Fruit fly (Drosophila melanogaster) whole organism, embryonic: Measurements from ENCODE around the gene Decay.
A peak's percentile ranks its signal among the peaks of the same experiment; 100 is the strongest.

ENCODE experiments used
- B-H2 ChIP-seq: fragments of 200-800 bp; sonication (Bioruptor generic); optimal IDR thresholded peaks from 2 replicates; lab custom pipeline; 2018; ENCODE audit warnings: missing biosample characterization, mild to moderate bottlenecking, missing genetic modification characterization
- CG10274 ChIP-seq: fragments of 200-800 bp; sonication (Bioruptor generic); optimal IDR thresholded peaks from 3 replicates; lab custom pipeline; 2017; ENCODE audit warnings: missing biosample characterization, mild to moderate bottlenecking, missing genetic modification characterization
- CG10462 ChIP-seq: fragments of 200-800 bp; sonication (Bioruptor generic); optimal IDR thresholded peaks from 2 replicates; lab custom pipeline; 2016; ENCODE audit warnings: missing biosample characterization, missing genetic modification characterization
- CG11093 ChIP-seq: fragments of 200-800 bp; sonication (Bioruptor generic); IDR thresholded peaks from 3 replicates; pipeline ENCODE4 v1.3.6; 2022; ENCODE audit warnings: missing biosample characterization, missing genetic modification characterization
- CG11696 ChIP-seq: fragments of 200-800 bp; sonication (Bioruptor generic); IDR thresholded peaks from 2 replicates; pipeline ENCODE4 v1.3.6; 2022; ENCODE audit warnings: missing biosample characterization, missing genetic modification characterization
- CG12155 ChIP-seq: fragments of 200-800 bp; sonication (Bioruptor generic); optimal IDR thresholded peaks from 3 replicates; lab custom pipeline; 2016; ENCODE audit warnings: missing biosample characterization, missing genetic modification characterization
- CG12219 ChIP-seq: fragments of 200-800 bp; sonication (Bioruptor generic); optimal IDR thresholded peaks from 3 replicates; lab custom pipeline; 2018; ENCODE audit warnings: missing biosample characterization, mild to moderate bottlenecking, missing genetic modification characterization
- CG12659 ChIP-seq: fragments of 200-800 bp; sonication (Bioruptor generic); optimal IDR thresholded peaks from 3 replicates; lab custom pipeline; 2017; ENCODE audit warnings: mild to moderate bottlenecking, missing biosample characterization, missing genetic modification reagents, missing genetic modification characterization
- CG13894 ChIP-seq: fragments of 200-800 bp; sonication (Bioruptor generic); optimal IDR thresholded peaks from 3 replicates; lab custom pipeline; 2018; ENCODE audit warnings: missing biosample characterization, mild to moderate bottlenecking, missing genetic modification characterization, moderate library complexity
- CG1529 ChIP-seq: fragments of 200-800 bp; sonication (Bioruptor generic); optimal IDR thresholded peaks from 3 replicates; lab custom pipeline; 2018; ENCODE audit warnings: missing biosample characterization, missing genetic modification characterization
- CG16813 ChIP-seq: fragments of 200-800 bp; sonication (Bioruptor generic); IDR thresholded peaks from 3 replicates; pipeline ENCODE4 v1.3.6; 2022; ENCODE audit warnings: missing biosample characterization, missing genetic modification characterization; ENCODE audit not compliant: partially characterized antibody
- CG32532 ChIP-seq: fragments of 200-800 bp; sonication (Bioruptor generic); IDR thresholded peaks from 2 replicates; pipeline ENCODE4 v1.3.6; 2022; ENCODE audit warnings: missing biosample characterization, missing genetic modification characterization
- CG34376 ChIP-seq: fragments of 200-800 bp; sonication (Bioruptor generic); optimal IDR thresholded peaks from 2 replicates; lab custom pipeline; 2018; ENCODE audit warnings: missing biosample characterization, mild to moderate bottlenecking, missing genetic modification characterization
- CG43689 ChIP-seq: fragments of 200-800 bp; sonication (Bioruptor generic); IDR thresholded peaks from 2 replicates; pipeline ENCODE4 v1.3.6; 2022; ENCODE audit warnings: missing biosample characterization, missing genetic modification characterization
- CG6765 ChIP-seq: fragments of 200-800 bp; sonication (Bioruptor generic); optimal IDR thresholded peaks from 3 replicates; lab custom pipeline; 2017; ENCODE audit warnings: missing biosample characterization, mild to moderate bottlenecking, missing genetic modification characterization
- CG7357 ChIP-seq: fragments of 200-800 bp; sonication (Bioruptor generic); IDR thresholded peaks from 3 replicates; pipeline ENCODE4 v1.3.6; 2022; ENCODE audit warnings: missing biosample characterization, missing genetic modification characterization
- CG7987 ChIP-seq: fragments of 200-800 bp; sonication (Bioruptor generic); optimal IDR thresholded peaks from 2 replicates; lab custom pipeline; 2018; ENCODE audit warnings: missing biosample characterization, mild to moderate bottlenecking, missing genetic modification characterization, moderate library complexity
- CG8290 ChIP-seq, 3 experiments: fragments of 200-800 bp; sonication (Bioruptor generic); optimal IDR thresholded peaks; 2 replicates each; lab custom pipeline; 2016 to 2019; ENCODE audit warnings: missing biosample characterization in 3 of 3, missing genetic modification characterization in 3 of 3, mild to moderate bottlenecking in 2 of 3, moderate library complexity in 1 of 3
- CG9215 ChIP-seq: fragments of 200-800 bp; sonication (Bioruptor generic); IDR thresholded peaks from 2 replicates; pipeline ENCODE4 v1.3.6; 2022; ENCODE audit warnings: missing biosample characterization, missing genetic modification characterization
- CTCF ChIP-seq: fragments of 200-800 bp; sonication (Bioruptor generic); optimal IDR thresholded peaks from 2 replicates; lab custom pipeline; 2017; ENCODE audit warnings: missing biosample characterization, mild to moderate bottlenecking, missing genetic modification characterization, moderate library complexity
- Dip2 ChIP-seq: fragments of 200-800 bp; sonication (Bioruptor generic); IDR thresholded peaks from 2 replicates; pipeline ENCODE4 v1.3.6; 2022; ENCODE audit warnings: missing biosample characterization, missing genetic modification characterization
- Dll ChIP-seq: fragments of 200-800 bp; sonication (Bioruptor generic); IDR thresholded peaks from 4 replicates; pipeline ENCODE4 v1.3.6; 2022; ENCODE audit warnings: missing biosample characterization, missing genetic modification characterization; ENCODE audit not compliant: partially characterized antibody
- E2f1 ChIP-seq: fragments of 200-800 bp; sonication (Bioruptor generic); IDR thresholded peaks from 2 replicates; pipeline ENCODE4 v1.3.6; 2022; ENCODE audit warnings: missing biosample characterization, missing genetic modification characterization
- ERR ChIP-seq: fragments of 200-800 bp; sonication (Bioruptor generic); optimal IDR thresholded peaks from 2 replicates; lab custom pipeline; 2016; ENCODE audit warnings: missing biosample characterization, missing genetic modification characterization
- HHEX ChIP-seq: fragments of 200-800 bp; sonication (Bioruptor generic); optimal IDR thresholded peaks from 3 replicates; lab custom pipeline; 2017; ENCODE audit warnings: missing biosample characterization, mild to moderate bottlenecking, missing genetic modification characterization, missing genetic modification reagents
- Hr3 ChIP-seq: fragments of 200-800 bp; sonication (Bioruptor generic); optimal IDR thresholded peaks from 3 replicates; lab custom pipeline; 2016; ENCODE audit warnings: missing biosample characterization, missing genetic modification characterization
- Hr51 ChIP-seq, 2 experiments: fragments of 200-800 bp; sonication (Bioruptor generic); optimal IDR thresholded peaks; 2 replicates in 1 of 2; 3 replicates in 1 of 2; lab custom pipeline; 2016 to 2018; ENCODE audit warnings: missing biosample characterization in 2 of 2, missing genetic modification characterization in 2 of 2, mild to moderate bottlenecking in 1 of 2, moderate library complexity in 1 of 2
- Nf-YA ChIP-seq: fragments of 200-800 bp; sonication (Bioruptor generic); IDR thresholded peaks from 2 replicates; pipeline ENCODE4 v1.3.6; 2022; ENCODE audit warnings: missing biosample characterization, missing genetic modification characterization
- Oaz ChIP-seq: fragments of 200-800 bp; sonication (Bioruptor generic); IDR thresholded peaks from 2 replicates; pipeline ENCODE4 v1.3.6; 2022; ENCODE audit warnings: missing biosample characterization, missing genetic modification characterization
- Poxn ChIP-seq: fragments of 200-800 bp; sonication (Bioruptor generic); IDR thresholded peaks from 2 replicates; pipeline ENCODE4 v1.3.6; 2022; ENCODE audit warnings: missing biosample characterization, missing genetic modification characterization
- Ptx1 ChIP-seq: fragments of 200-800 bp; sonication (Bioruptor generic); IDR thresholded peaks from 2 replicates; pipeline ENCODE4 v1.3.6; 2022; ENCODE audit warnings: missing biosample characterization, missing genetic modification characterization
- Sin3A ChIP-seq: fragments of >200 bp; optimal IDR thresholded peaks from 2 replicates; lab custom pipeline; 2018
- ase ChIP-seq: fragments of 200-800 bp; sonication (Bioruptor generic); IDR thresholded peaks from 3 replicates; pipeline ENCODE4 v1.3.6; 2022; ENCODE audit warnings: missing biosample characterization, missing genetic modification characterization
- br ChIP-seq: fragments of >200 bp; optimal IDR thresholded peaks from 2 replicates; lab custom pipeline; 2017
- caup ChIP-seq: fragments of 200-800 bp; sonication (Bioruptor generic); optimal IDR thresholded peaks from 3 replicates; lab custom pipeline; 2017; ENCODE audit warnings: missing biosample characterization, mild to moderate bottlenecking, missing genetic modification characterization, moderate library complexity; ENCODE audit not compliant: severe bottlenecking
- chm ChIP-seq: fragments of 200-800 bp; sonication (Bioruptor generic); IDR thresholded peaks from 2 replicates; pipeline ENCODE4 v1.3.6; 2022; ENCODE audit warnings: missing biosample characterization, missing genetic modification characterization
- corto ChIP-seq: fragments of 200-800 bp; sonication (Bioruptor generic); optimal IDR thresholded peaks from 2 replicates; lab custom pipeline; 2016; ENCODE audit warnings: missing biosample characterization, mild to moderate bottlenecking, missing genetic modification characterization, moderate library complexity
- croc ChIP-seq: fragments of 200-800 bp; sonication (Bioruptor generic); conservative IDR thresholded peaks from 3 replicates; pipeline ENCODE4 v1.3.6; 2022; ENCODE audit warnings: missing biosample characterization, missing genetic modification characterization
- dimm ChIP-seq: fragments of 200-800 bp; sonication (Bioruptor generic); IDR thresholded peaks from 2 replicates; pipeline ENCODE4 v1.3.6; 2022; ENCODE audit warnings: missing biosample characterization, missing genetic modification characterization
- gce ChIP-seq: fragments of 200-800 bp; sonication (Bioruptor generic); IDR thresholded peaks from 3 replicates; pipeline ENCODE4 v1.3.6; 2022; ENCODE audit warnings: missing biosample characterization, missing genetic modification characterization
- gem ChIP-seq: fragments of 200-800 bp; sonication (Bioruptor generic); optimal IDR thresholded peaks from 2 replicates; lab custom pipeline; 2019; ENCODE audit warnings: missing biosample characterization, mild to moderate bottlenecking, missing genetic modification characterization, moderate library complexity
- gfzf ChIP-seq: fragments of 200-800 bp; sonication (Bioruptor generic); optimal IDR thresholded peaks from 2 replicates; lab custom pipeline; 2016; ENCODE audit warnings: missing biosample characterization, mild to moderate bottlenecking, missing genetic modification characterization, moderate library complexity
- hth ChIP-seq: fragments of >200 bp; optimal IDR thresholded peaks from 2 replicates; lab custom pipeline; 2017; ENCODE audit warnings: inconsistent platforms
- kah ChIP-seq: fragments of 200-800 bp; sonication (Bioruptor generic); optimal IDR thresholded peaks from 2 replicates; lab custom pipeline; 2018; ENCODE audit warnings: missing biosample characterization, mild to moderate bottlenecking, missing genetic modification characterization
- nerfin-1 ChIP-seq: fragments of 200-800 bp; sonication (Bioruptor generic); optimal IDR thresholded peaks from 3 replicates; lab custom pipeline; 2019; ENCODE audit warnings: missing biosample characterization, mild to moderate bottlenecking, missing genetic modification characterization, moderate library complexity
- repo ChIP-seq: fragments of 200-800 bp; sonication (Bioruptor generic); optimal IDR thresholded peaks from 2 replicates; lab custom pipeline; 2016; ENCODE audit warnings: missing biosample characterization, missing genetic modification characterization
- rib ChIP-seq: fragments of 200-800 bp; sonication (Bioruptor generic); IDR thresholded peaks from 2 replicates; pipeline ENCODE4 v1.3.6; 2022; ENCODE audit warnings: missing biosample characterization, missing genetic modification characterization
- salm ChIP-seq: fragments of 200-800 bp; sonication (Bioruptor generic); optimal IDR thresholded peaks from 2 replicates; lab custom pipeline; 2018; ENCODE audit warnings: missing biosample characterization, mild to moderate bottlenecking, missing genetic modification characterization
- scrt ChIP-seq: fragments of 200-800 bp; sonication (Bioruptor generic); optimal IDR thresholded peaks from 2 replicates; lab custom pipeline; 2018; ENCODE audit warnings: missing biosample characterization, mild to moderate bottlenecking, missing genetic modification characterization, moderate library complexity
- tap ChIP-seq: fragments of 200-800 bp; optimal IDR thresholded peaks from 3 replicates; lab custom pipeline; 2019; ENCODE audit warnings: missing biosample characterization, mild to moderate bottlenecking, missing genetic modification characterization, moderate library complexity
- trh ChIP-seq: fragments of 200-800 bp; sonication (Bioruptor generic); optimal IDR thresholded peaks from 2 replicates; lab custom pipeline; 2016; ENCODE audit warnings: missing biosample characterization, missing genetic modification characterization
- tup ChIP-seq: fragments of 200-800 bp; sonication (Bioruptor generic); optimal IDR thresholded peaks from 2 replicates; lab custom pipeline; 2016; ENCODE audit warnings: missing biosample characterization, mild to moderate bottlenecking, missing genetic modification characterization, moderate library complexity
- zf30C ChIP-seq: fragments of 200-800 bp; sonication (Bioruptor generic); optimal IDR thresholded peaks from 3 replicates; lab custom pipeline; 2018; ENCODE audit warnings: missing biosample characterization, mild to moderate bottlenecking, missing genetic modification characterization

Decay gene

dm6 chr3R:16476472-16476871, 24.4 kb downstream of the Decay start (continued):
- no peak for TF ChIP-seq CG6765 (GFP tag; lab: Kevin White, UChicago)
- peak in 1 of 2 experiments; percentile 37 for TF ChIP-seq Hr51 (GFP tag; optimal IDR thresholded peaks at IDR 0.05; lab: Kevin White, UChicago)
- TF ChIP-seq scrt (GFP tag; lab: Kevin White, UChicago): peak; percentile 55
- no peak for TF ChIP-seq croc
- TF ChIP-seq CG1529 (GFP tag; lab: Kevin White, UChicago): no peak
- TF ChIP-seq CG8290 (GFP tag; optimal IDR thresholded peaks at IDR 0.05; lab: Kevin White, UChicago): no peak
- no peak for TF ChIP-seq CG8290 (tag; optimal IDR thresholded peaks at IDR 0.05; lab: Kevin White, UChicago)
- no peak for TF ChIP-seq gce (GFP tag; lab: Robert Waterston, UW)
- TF ChIP-seq tap (tag; lab: Kevin White, UChicago): peak; percentile 32
- TF ChIP-seq CG43689 (GFP tag; lab: Robert Waterston, UW): no peak
- no peak for TF ChIP-seq Oaz (GFP tag; lab: Robert Waterston, UW)
- no peak for TF ChIP-seq CG11093
- no peak for TF ChIP-seq gfzf (GFP tag; lab: Kevin White, UChicago)
- TF ChIP-seq trh (GFP tag; lab: Kevin White, UChicago): no peak
- no peak for TF ChIP-seq rib (GFP tag; lab: Robert Waterston, UW)
- TF ChIP-seq B-H2 (GFP tag; lab: Kevin White, UChicago): peak; percentile 35
- peak; percentile 63 for TF ChIP-seq gem (tag; lab: Kevin White, UChicago)
- TF ChIP-seq CG12219 (GFP tag; lab: Kevin White, UChicago): peak; percentile 11
- peak; percentile 23 for TF ChIP-seq CG12659 (GFP tag; lab: Kevin White, UChicago)
- TF ChIP-seq CG10462: no peak
- no peak for TF ChIP-seq CG16813 (GFP tag; lab: Robert Waterston, UW)
- no peak for TF ChIP-seq Dip2 (GFP tag; lab: Robert Waterston, UW)
- no peak for TF ChIP-seq hth (lab: Kevin White, UChicago)
- TF ChIP-seq CG11696 (GFP tag; lab: Robert Waterston, UW): no peak
- peak; percentile 64 for TF ChIP-seq CG13894 (tag; lab: Kevin White, UChicago)
- TF ChIP-seq Hr3 (GFP tag; lab: Kevin White, UChicago): no peak
- TF ChIP-seq zf30C (GFP tag; lab: Kevin White, UChicago): no peak
- TF ChIP-seq CG34376 (GFP tag; lab: Kevin White, UChicago): peak; percentile 64
- TF ChIP-seq kah (GFP tag; lab: Kevin White, UChicago): no peak
- TF ChIP-seq HHEX (GFP tag; lab: Kevin White, UChicago): peak; percentile 0
- TF ChIP-seq Nf-YA: no peak
- no peak for TF ChIP-seq nerfin-1 (tag; lab: Kevin White, UChicago)
- TF ChIP-seq E2f1 (GFP tag; lab: Robert Waterston, UW): no peak
- no peak for TF ChIP-seq ERR (GFP tag; lab: Kevin White, UChicago)
- no peak for TF ChIP-seq corto (GFP tag; lab: Kevin White, UChicago)
- TF ChIP-seq CG10274 (GFP tag; lab: Kevin White, UChicago): no peak
- TF ChIP-seq CG7987: no peak
- TF ChIP-seq Dll: no peak
- TF ChIP-seq Ptx1 (GFP tag; lab: Robert Waterston, UW): no peak
- TF ChIP-seq repo (GFP tag; lab: Kevin White, UChicago): no peak
- no peak for TF ChIP-seq Sin3A (lab: Kevin White, UChicago)
- TF ChIP-seq CG9215: no peak
- TF ChIP-seq dimm: no peak
- no peak for TF ChIP-seq br
- TF ChIP-seq Poxn (GFP tag; lab: Robert Waterston, UW): no peak
- no peak for TF ChIP-seq CG32532 (GFP tag; lab: Robert Waterston, UW)
- no peak for TF ChIP-seq CTCF (GFP tag; lab: Kevin White, UChicago)
- no peak for TF ChIP-seq tup (GFP tag; lab: Kevin White, UChicago)
- TF ChIP-seq caup (GFP tag; lab: Kevin White, UChicago): no peak
- no peak for TF ChIP-seq CG7357 (GFP tag; lab: Robert Waterston, UW)
- no peak for TF ChIP-seq salm
- no peak for TF ChIP-seq ase (GFP tag; lab: Robert Waterston, UW)
- TF ChIP-seq CG12155: peak; percentile 7
- no peak for TF ChIP-seq chm
